Fruit fly (Drosophila melanogaster): ENCODE results near the gene CG17292.

DNA sequence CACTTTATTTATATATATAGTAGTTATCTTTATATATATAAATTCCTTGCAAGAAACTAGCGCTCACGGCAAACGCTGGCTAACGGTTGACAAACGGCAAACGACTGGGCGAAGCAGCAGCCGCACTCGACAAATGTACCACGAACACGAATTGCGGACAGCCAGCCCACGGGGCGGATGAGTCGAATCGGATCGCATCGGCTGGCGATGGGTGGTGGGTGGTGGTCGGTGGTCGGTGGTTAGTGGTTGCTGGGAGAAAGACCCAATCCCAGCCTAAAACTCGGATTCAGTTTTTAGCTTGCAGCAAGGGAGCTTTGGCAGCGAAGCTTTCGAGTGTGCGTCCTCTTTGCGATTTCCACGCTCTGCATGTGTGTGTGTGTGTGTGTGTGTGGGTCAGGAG, 45.1 kb upstream of the CG17292 start, which contains the start of gene CG7781:
- TF ChIP-seq E2f1 (GFP tag; IDR thresholded peaks at IDR 0.05): 0 out of 2 replicates have a peak, but pooled peaks have one; percentile 19
- no peak for TF ChIP-seq CG2199 (GFP tag; IDR thresholded peaks at IDR 0.05)
